Worm (Caenorhabditis elegans): ENCODE data around the gene T08B1.4.

ce11 chrV:2004659-2005058, 25.6 kb downstream of the T08B1.4 start, which contains the start of gene cysl-4:
- no peak for TF ChIP-seq scrt-1 (GFP tag; IDR thresholded peaks at IDR 0.05)
- TF ChIP-seq sea-1 (GFP tag; conservative IDR thresholded peaks at IDR 0.05), result no peak
- TF ChIP-seq tbx-37 (GFP tag; conservative IDR thresholded peaks at IDR 0.05), result no peak
- TF ChIP-seq ama-1 (optimal IDR thresholded peaks at IDR 0.05), result no peak
- TF ChIP-seq B0310.2 (tag; optimal IDR thresholded peaks at IDR 0.05), result no peak
- no peak for TF ChIP-seq F13C5.2 (tag; optimal IDR thresholded peaks at IDR 0.05)
- no peak for TF ChIP-seq hmbx-1 (tag; optimal IDR thresholded peaks at IDR 0.05)
- TF ChIP-seq ets-7 (tag; optimal IDR thresholded peaks at IDR 0.05), result no peak
